Worm (Caenorhabditis elegans) whole organism, L1 larva: ENCODE results near the gene C12D5.3.

Experiments used
- C04F5.9 ChIP-seq: sonication (generic microtip); optimal IDR thresholded peaks from 2 replicates; lab custom pipeline; 2016; ENCODE audit warnings: missing genetic modification characterization, missing compliant biosample characterization
- Y116A8C.19 ChIP-seq: sonication (generic microtip); optimal IDR thresholded peaks from 2 replicates; lab custom pipeline; 2016; ENCODE audit warnings: missing compliant biosample characterization, missing genetic modification characterization, borderline replicate concordance
- alr-1 ChIP-seq: fragments of 200-800 bp; sonication (Bioruptor generic); optimal IDR thresholded peaks from 2 replicates; lab custom pipeline; 2018; ENCODE audit warnings: borderline replicate concordance, mild to moderate bottlenecking, missing genetic modification characterization, missing compliant biosample characterization
- blmp-1 ChIP-seq: fragments of 150-350 bp; optimal IDR thresholded peaks from 2 replicates; lab custom pipeline; 2014; ENCODE audit warnings: missing biosample characterization, missing genetic modification characterization
- dpl-1 ChIP-seq, 3 experiments: fragments of 150-350 bp in 2 of 3; sonication (generic microtip) in 1 of 3; optimal IDR thresholded peaks; 2 replicates each; lab custom pipeline; 2014 to 2017; ENCODE audit warnings: missing biosample characterization in 3 of 3, missing genetic modification characterization in 3 of 3, missing genetic modification reagents in 3 of 3
- egl-13 ChIP-seq: sonication (generic microtip); optimal IDR thresholded peaks from 2 replicates; lab custom pipeline; 2016; ENCODE audit warnings: missing genotype, missing genetic modification reagents, missing genetic modification characterization, missing compliant biosample characterization
- egl-27 ChIP-seq, 2 experiments: fragments of 150-350 bp in 1 of 2; sonication (generic microtip); optimal IDR thresholded peaks; 3 replicates each; lab custom pipeline; 2017 to 2018; ENCODE audit warnings: missing biosample characterization in 2 of 2, missing genetic modification characterization in 2 of 2, missing genetic modification reagents in 2 of 2
- elt-2 ChIP-seq: sonication (generic microtip); optimal IDR thresholded peaks from 2 replicates; lab custom pipeline; 2016; ENCODE audit warnings: missing genetic modification characterization, mild to moderate bottlenecking, inconsistent platforms, missing compliant biosample characterization, missing genetic modification reagents
- elt-3 ChIP-seq, 6 experiments: fragments of 150-350 bp in 1 of 6; sonication (generic microtip); optimal IDR thresholded peaks; 2 replicates each; lab custom pipeline; 2017 to 2018; ENCODE audit warnings: missing biosample characterization in 6 of 6, missing genetic modification characterization in 6 of 6, inconsistent platforms in 1 of 6
- fkh-8 ChIP-seq: sonication (generic microtip); optimal IDR thresholded peaks from 2 replicates; lab custom pipeline; 2016; ENCODE audit warnings: mild to moderate bottlenecking, missing genetic modification characterization, missing compliant biosample characterization
- hlh-17 ChIP-seq: fragments of 200-800 bp; sonication (Bioruptor generic); optimal IDR thresholded peaks from 2 replicates; lab custom pipeline; 2018; ENCODE audit warnings: missing genetic modification characterization, mild to moderate bottlenecking, missing compliant biosample characterization, moderate library complexity, borderline replicate concordance
- irx-1 ChIP-seq: sonication (generic microtip); optimal IDR thresholded peaks from 2 replicates; lab custom pipeline; 2016; ENCODE audit warnings: missing genetic modification characterization, missing compliant biosample characterization
- lin-15B ChIP-seq: fragments of 150-350 bp; sonication (generic microtip); optimal IDR thresholded peaks from 3 replicates; lab custom pipeline; 2014; ENCODE audit warnings: missing biosample characterization, missing genetic modification characterization
- lin-39 ChIP-seq: fragments of 150-350 bp; optimal IDR thresholded peaks from 2 replicates; lab custom pipeline; 2014; ENCODE audit warnings: missing biosample characterization, missing genetic modification reagents, missing genetic modification characterization
- lsy-2 ChIP-seq, 2 experiments: fragments of 150-350 bp; optimal IDR thresholded peaks; 2 replicates each; lab custom pipeline; 2014; ENCODE audit warnings: missing biosample characterization in 2 of 2, missing genetic modification characterization in 2 of 2
- mdl-1 ChIP-seq, 2 experiments: fragments of 150-350 bp; optimal IDR thresholded peaks; 2 replicates each; lab custom pipeline; 2014 to 2017; ENCODE audit warnings: missing biosample characterization in 2 of 2, missing genetic modification characterization in 2 of 2, inconsistent platforms in 1 of 2
- mef-2 ChIP-seq: fragments of 150-350 bp; optimal IDR thresholded peaks from 2 replicates; lab custom pipeline; 2014; ENCODE audit warnings: missing biosample characterization, missing genetic modification characterization
- nhr-19 ChIP-seq: fragments of 200-800 bp; sonication (Bioruptor generic); conservative IDR thresholded peaks from 2 replicates; pipeline ENCODE4 v1.3.6; 2022; ENCODE audit warnings: missing genetic modification characterization, missing compliant biosample characterization
- nhr-20 ChIP-seq: sonication (generic microtip); optimal IDR thresholded peaks from 2 replicates; lab custom pipeline; 2016; ENCODE audit warnings: mild to moderate bottlenecking, missing genetic modification characterization, missing compliant biosample characterization
- nhr-28 ChIP-seq: fragments of 150-350 bp; optimal IDR thresholded peaks from 2 replicates; lab custom pipeline; 2014; ENCODE audit warnings: missing biosample characterization, missing genetic modification characterization
- nhr-47 ChIP-seq: sonication (generic microtip); optimal IDR thresholded peaks from 2 replicates; lab custom pipeline; 2016; ENCODE audit warnings: mild to moderate bottlenecking, missing genetic modification characterization, moderate library complexity, missing compliant biosample characterization
- nhr-71 ChIP-seq: sonication (generic microtip); optimal IDR thresholded peaks from 2 replicates; lab custom pipeline; 2016; ENCODE audit warnings: mild to moderate bottlenecking, missing genetic modification characterization, moderate library complexity, missing compliant biosample characterization
- nhr-85 ChIP-seq: sonication (generic microtip); peaks from one replicate; lab custom pipeline; 2016; ENCODE audit warnings: missing genetic modification characterization, inconsistent platforms, missing compliant biosample characterization
- nhr-90 ChIP-seq: sonication (generic microtip); optimal IDR thresholded peaks from 2 replicates; lab custom pipeline; 2016; ENCODE audit warnings: mild to moderate bottlenecking, missing genetic modification characterization, missing compliant biosample characterization; ENCODE audit not compliant: poor library complexity
- pag-3 ChIP-seq: sonication (generic microtip); optimal IDR thresholded peaks from 2 replicates; lab custom pipeline; 2017; ENCODE audit warnings: missing genetic modification characterization, mild to moderate bottlenecking, missing compliant biosample characterization, antibody characterized with exemption, borderline replicate concordance; ENCODE audit not compliant: insufficient read depth
- pqm-1 ChIP-seq: sonication (generic microtip); optimal IDR thresholded peaks from 3 replicates; lab custom pipeline; 2017; ENCODE audit warnings: missing biosample characterization, missing genetic modification characterization
- snu-23 ChIP-seq: sonication (generic microtip); optimal IDR thresholded peaks from 2 replicates; lab custom pipeline; 2016; ENCODE audit warnings: missing genetic modification characterization, missing compliant biosample characterization
- sptf-1 ChIP-seq: fragments of 150-350 bp; optimal IDR thresholded peaks from 2 replicates; lab custom pipeline; 2014; ENCODE audit warnings: missing biosample characterization, missing genetic modification characterization
- sup-37 ChIP-seq: fragments of 200-800 bp; sonication (Bioruptor generic); optimal IDR thresholded peaks from 2 replicates; lab custom pipeline; 2018; ENCODE audit warnings: mild to moderate bottlenecking, missing genetic modification characterization, missing compliant biosample characterization
- tbx-2 ChIP-seq: sonication (generic microtip); optimal IDR thresholded peaks from 2 replicates; lab custom pipeline; 2016; ENCODE audit warnings: missing genetic modification characterization, missing compliant biosample characterization
- unc-30 ChIP-seq: sonication (generic microtip); optimal IDR thresholded peaks from 2 replicates; lab custom pipeline; 2017; ENCODE audit warnings: missing biosample characterization, missing genetic modification characterization
- unc-62 ChIP-seq: fragments of 150-350 bp; optimal IDR thresholded peaks from 2 replicates; lab custom pipeline; 2014; ENCODE audit warnings: missing biosample characterization, missing genetic modification reagents, missing genetic modification characterization
- vab-15 ChIP-seq: sonication (generic microtip); optimal IDR thresholded peaks from 2 replicates; lab custom pipeline; 2017; ENCODE audit warnings: missing genotype, mild to moderate bottlenecking, missing genetic modification characterization, missing compliant biosample characterization
- ztf-4 ChIP-seq: fragments of 150-350 bp; optimal IDR thresholded peaks from 2 replicates; lab custom pipeline; 2014; ENCODE audit warnings: missing biosample characterization, missing genetic modification characterization

Gene C12D5.3

DNA sequence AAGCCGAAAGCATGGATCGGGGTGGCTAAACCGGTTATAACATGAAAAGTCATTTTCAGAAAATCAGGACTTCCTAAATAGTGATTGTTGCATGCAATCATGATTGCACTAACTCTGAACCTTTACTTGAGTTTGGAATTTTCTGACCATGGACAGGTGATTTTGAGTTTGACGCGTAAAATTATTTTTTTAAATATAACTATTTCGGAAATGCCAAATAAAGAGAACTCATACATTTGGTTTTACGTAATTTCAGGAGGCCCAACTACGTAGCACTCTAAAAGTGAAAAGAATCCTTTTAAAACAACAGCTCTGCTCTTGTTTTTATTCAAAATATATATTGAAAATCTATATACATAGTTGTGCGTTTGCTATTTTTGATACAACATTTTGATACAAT is 24.2 kb upstream of the C12D5.3 start, which contains the start of gene srh-234:
Gene srh-234 (minus strand): TSS at position 101 of the 400 bp plus-strand sequence.
- no peak for TF ChIP-seq tbx-2 (tag; lab: Kevin White, UChicago)
- TF ChIP-seq ztf-4, result no peak
- no peak for TF ChIP-seq vab-15 (tag; lab: Kevin White, UChicago)
- TF ChIP-seq fkh-8 (tag; lab: Kevin White, UChicago), result no peak
- TF ChIP-seq, all 84 proteins: peak for 0

DNA sequence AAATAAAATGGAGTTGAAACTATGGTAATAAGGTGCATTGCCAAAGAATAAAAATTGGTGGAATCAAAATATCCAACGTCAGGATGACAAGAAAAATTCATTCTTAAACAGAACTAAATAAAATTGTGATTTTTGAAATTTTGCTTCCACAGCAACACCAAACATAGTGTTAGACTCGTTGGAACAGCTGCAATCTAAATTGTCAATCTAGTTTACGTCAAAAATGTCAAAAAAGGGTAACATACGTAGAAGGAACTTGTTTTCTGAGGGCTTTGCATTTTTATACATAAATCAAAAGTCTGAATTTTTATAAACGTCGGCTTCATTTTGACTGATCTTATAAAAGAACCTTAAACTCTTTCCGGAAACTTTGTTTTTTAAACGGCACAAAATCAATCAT is 22.4 kb upstream of the C12D5.3 start, which contains the start of gene srh-200:
Gene srh-200 (minus strand): TSS at position 101 of the 400 bp plus-strand sequence.
- TF ChIP-seq Y116A8C.19 (tag; lab: Kevin White, UChicago) (no peak), nhr-85 (tag; lab: Kevin White, UChicago) (peak; percentile 10)

- no peak for TF ChIP-seq unc-62 (GFP tag; lab: Kevin White, UChicago)
- TF ChIP-seq lsy-2 (tag; optimal IDR thresholded peaks at IDR 0.05; lab: Kevin White, UChicago), result no peak
- TF ChIP-seq nhr-47 (tag; lab: Kevin White, UChicago), result no peak
- TF ChIP-seq sptf-1, result no peak
- TF ChIP-seq mdl-1 (tag; optimal IDR thresholded peaks at IDR 0.05; lab: Kevin White, UChicago), result no peak
- TF ChIP-seq egl-27 (tag; optimal IDR thresholded peaks at IDR 0.05; lab: Kevin White, UChicago), result no peak
- TF ChIP-seq mef-2 (tag; lab: Kevin White, UChicago), result no peak
- TF ChIP-seq hlh-17 (GFP tag; lab: Kevin White, UChicago), result no peak
- TF ChIP-seq C04F5.9, result no peak
- TF ChIP-seq lin-15B (tag; lab: Kevin White, UChicago), result no peak
- no peak for TF ChIP-seq tbx-2 (tag; lab: Kevin White, UChicago)
- TF ChIP-seq egl-13 (tag; lab: Kevin White, UChicago), result no peak
- TF ChIP-seq nhr-71 (tag; lab: Kevin White, UChicago), result no peak
- TF ChIP-seq sup-37 (GFP tag; lab: Kevin White, UChicago), result no peak
- TF ChIP-seq dpl-1 (GFP tag; optimal IDR thresholded peaks at IDR 0.05; lab: Kevin White, UChicago), result no peak
- no peak for TF ChIP-seq nhr-28 (tag; lab: Kevin White, UChicago)
- no peak for TF ChIP-seq unc-30 (tag; lab: Kevin White, UChicago)
- no peak for TF ChIP-seq irx-1
- TF ChIP-seq, all 84 proteins: peak for 0
Measured at ce11 chrV:7667940-7668339, 8.1 kb upstream of the C12D5.3 start, which contains the start of gene C12D5.5. TSS of gene C12D5.5 (plus strand) at chrV:7668240.

DNA sequence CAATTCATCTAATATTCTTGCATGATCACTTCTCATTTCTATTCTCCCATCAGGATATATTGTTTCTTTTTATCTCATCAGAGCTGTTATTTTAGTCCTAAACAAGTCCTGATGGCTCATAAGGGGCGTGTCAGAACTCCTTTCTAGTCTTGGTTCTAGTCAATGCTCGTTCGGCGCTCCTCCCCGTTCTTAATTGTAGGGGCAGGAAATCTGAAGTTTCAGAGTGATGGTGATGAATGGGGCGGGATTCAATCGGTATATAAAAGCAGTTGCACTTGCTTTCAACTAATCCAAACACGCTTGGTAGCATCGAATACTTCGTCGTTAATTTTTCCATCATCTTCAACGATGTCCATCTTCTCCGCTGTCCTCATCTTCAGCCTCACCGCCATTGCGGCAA is 3.7 kb upstream of the C12D5.3 start, which contains the start of gene C12D5.4:
Gene C12D5.4 (plus strand): TSS at position 301 of the 400 bp plus-strand sequence.
- TF ChIP-seq pqm-1 (tag; lab: Kevin White, UChicago), result no peak
- TF ChIP-seq irx-1, result no peak

DNA sequence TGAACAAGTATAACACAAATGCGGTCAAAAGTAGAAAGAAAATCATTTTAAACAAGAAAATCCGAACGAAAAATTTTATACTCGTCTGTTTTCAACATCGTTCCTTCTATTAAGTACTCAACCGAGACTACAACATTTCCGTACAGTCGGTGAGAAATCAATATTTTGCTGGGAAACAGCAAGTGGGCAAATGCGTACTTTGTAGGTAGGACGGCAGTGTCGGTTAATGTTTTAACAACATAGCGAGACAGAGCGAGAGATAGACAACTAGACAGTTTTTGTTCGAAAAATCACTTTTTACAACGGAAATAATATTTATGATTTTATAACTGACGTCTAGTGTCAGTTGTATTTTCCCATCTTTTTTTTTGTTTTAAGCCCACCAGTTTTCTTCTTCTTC is 5.4 kb downstream of the C12D5.3 start, which contains the start of gene cyp-33A1:
Gene cyp-33A1 (minus strand): TSS at position 72 of the 400 bp plus-strand sequence.
- TF ChIP-seq nhr-85 (tag; lab: Kevin White, UChicago) (peak; percentile 81), irx-1 (no peak), nhr-90 (tag; lab: Kevin White, UChicago) (peak; percentile 20), elt-2 (peak; percentile 8), nhr-20 (tag; lab: Kevin White, UChicago) (peak; percentile 75), nhr-19 (GFP tag; lab: Robert Waterston, UW) (peak; percentile 16; the same call in 1 of the 2 replicates), nhr-71 (tag; lab: Kevin White, UChicago) (peak; percentile 38), lin-39 (no peak), alr-1 (tag; lab: Kevin White, UChicago) (no peak), elt-3 (tag; optimal IDR thresholded peaks at IDR 0.05; lab: Kevin White, UChicago) (peak in 1 of 6 experiments; percentile 64), mdl-1 (tag; optimal IDR thresholded peaks at IDR 0.05; lab: Kevin White, UChicago) (peak in 1 of 2 experiments; percentile 16), pag-3 (tag; lab: Kevin White, UChicago) (no peak), vab-15 (tag; lab: Kevin White, UChicago) (no peak), snu-23 (GFP tag; lab: Kevin White, UChicago) (no peak), blmp-1 (tag; lab: Kevin White, UChicago) (peak; percentile 50), sptf-1 (no peak)
